Fruit fly (Drosophila melanogaster): ENCODE measurements around the gene CG34280.

The CG34280 gene

DNA sequence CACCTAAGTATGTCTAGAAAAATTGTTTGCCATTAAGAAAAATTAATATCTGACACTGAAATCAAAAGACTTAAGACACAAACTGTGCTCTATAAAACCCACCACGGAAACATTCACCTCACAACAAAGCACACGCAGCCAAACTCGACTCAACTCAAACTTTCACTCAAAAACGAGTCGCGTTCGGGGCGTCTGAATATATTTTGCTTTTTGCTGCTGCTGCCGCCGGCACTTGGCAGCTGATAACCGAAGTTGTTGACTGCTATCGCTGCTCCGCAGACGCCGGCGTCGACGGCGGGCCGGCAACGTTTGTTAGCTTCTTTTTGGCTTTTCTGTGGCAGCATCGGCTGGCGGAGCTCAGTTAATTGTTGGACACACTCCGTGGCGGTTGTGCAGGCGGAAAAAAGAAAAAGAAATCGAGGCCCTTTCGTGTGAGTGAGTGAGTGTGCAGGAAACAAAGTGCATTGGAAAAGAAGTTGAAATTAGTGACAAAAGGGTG, 21.9 kb upstream of the CG34280 start, which contains the start of gene cysu (continued):
- TF ChIP-seq Jarid2 (GFP tag; optimal IDR thresholded peaks at IDR 0.05) = peak; percentile 58
- no peak for TF ChIP-seq CG14965 (GFP tag; optimal IDR thresholded peaks at IDR 0.05; ENCODE audit: borderline replicate concordance)

DNA sequence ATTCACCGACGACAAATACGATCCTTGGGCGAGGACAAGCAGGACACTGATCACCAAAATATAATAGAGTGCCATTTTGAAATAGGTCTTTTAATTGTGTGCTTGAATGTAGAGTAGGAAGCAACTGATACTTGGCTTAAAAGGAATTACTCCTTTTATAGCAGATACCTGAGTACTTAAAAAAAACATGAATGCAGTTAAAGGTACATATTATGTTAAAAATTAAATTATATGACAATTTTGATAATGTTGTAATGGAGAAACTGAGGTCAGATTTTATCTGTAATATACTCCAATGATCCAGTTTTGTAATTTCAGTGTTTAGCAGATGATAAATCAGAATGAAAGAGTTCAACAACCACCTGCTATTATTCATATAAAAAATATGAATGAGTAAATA, 18.6 kb upstream of the CG34280 start, which contains the start of gene CG14332:
Gene CG14332 (minus strand): TSS at position 101 of the 400 bp plus-strand sequence.
- TF ChIP-seq ab (GFP tag; optimal IDR thresholded peaks at IDR 0.05) (no peak), Hey (tag; optimal IDR thresholded peaks at IDR 0.05) (no peak), MESR4 (GFP tag; optimal IDR thresholded peaks at IDR 0.05) (no peak), ase (GFP tag; IDR thresholded peaks at IDR 0.05) (no peak), CG7963 (GFP tag; IDR thresholded peaks at IDR 0.05; ENCODE audit: partially characterized antibody) (no peak), sr (GFP tag; IDR thresholded peaks at IDR 0.05) (no peak)

DNA sequence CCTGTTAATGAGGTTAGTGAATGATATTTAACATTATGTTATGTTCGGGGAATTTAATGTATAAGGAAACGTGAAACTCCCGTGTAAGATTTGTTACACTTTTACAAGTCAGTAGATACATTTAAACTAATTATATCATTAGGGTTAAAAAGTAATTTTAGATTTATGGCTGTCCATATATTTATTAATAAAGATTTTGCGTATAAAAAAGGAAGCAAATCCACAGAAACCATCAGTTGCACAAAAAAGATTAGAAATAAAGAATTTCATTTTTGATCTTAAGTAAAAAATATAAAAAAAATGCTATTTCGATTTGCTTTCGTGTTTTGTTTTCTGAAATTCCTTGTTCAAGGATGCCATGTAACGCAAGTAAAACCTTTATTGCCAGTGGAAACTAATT, 16.8 kb upstream of the CG34280 start, which contains the start of gene CG42835:
Gene CG42835 (plus strand): TSS at position 301 of the 400 bp plus-strand sequence.
- TF ChIP-seq sim (GFP tag; IDR thresholded peaks at IDR 0.05) (no peak), az2 (GFP tag; optimal IDR thresholded peaks at IDR 0.05) (no peak), zfh2 (GFP tag; optimal IDR thresholded peaks at IDR 0.05) (no peak), Lhr (GFP tag; optimal IDR thresholded peaks at IDR 0.05) (no peak), vnd (GFP tag; IDR thresholded peaks at IDR 0.05; ENCODE audit: partially characterized antibody) (no peak), seq (GFP tag; IDR thresholded peaks at IDR 0.05) (no peak), Ptx1 (GFP tag; IDR thresholded peaks at IDR 0.05) (no peak), bigmax (GFP tag; optimal IDR thresholded peaks at IDR 0.05) (no peak), disco-r (GFP tag; optimal IDR thresholded peaks at IDR 0.05) (no peak), CG9215 (GFP tag; IDR thresholded peaks at IDR 0.05) (no peak), ind (GFP tag; optimal IDR thresholded peaks at IDR 0.05) (no peak), ci (GFP tag; IDR thresholded peaks at IDR 0.05) (no peak), CG6854 (GFP tag; optimal IDR thresholded peaks at IDR 0.05) (no peak), Atf6 (GFP tag; IDR thresholded peaks at IDR 0.05) (no peak), CG10654 (GFP tag; optimal IDR thresholded peaks at IDR 0.05) (no peak), en (GFP tag; optimal IDR thresholded peaks at IDR 0.05) (no peak), zfh1 (GFP tag; IDR thresholded peaks at IDR 0.05) (no peak), sna (GFP tag; IDR thresholded peaks at IDR 0.05; ENCODE audit: partially characterized antibody) (no peak), CG2712 (tag; optimal IDR thresholded peaks at IDR 0.05) (no peak)

DNA sequence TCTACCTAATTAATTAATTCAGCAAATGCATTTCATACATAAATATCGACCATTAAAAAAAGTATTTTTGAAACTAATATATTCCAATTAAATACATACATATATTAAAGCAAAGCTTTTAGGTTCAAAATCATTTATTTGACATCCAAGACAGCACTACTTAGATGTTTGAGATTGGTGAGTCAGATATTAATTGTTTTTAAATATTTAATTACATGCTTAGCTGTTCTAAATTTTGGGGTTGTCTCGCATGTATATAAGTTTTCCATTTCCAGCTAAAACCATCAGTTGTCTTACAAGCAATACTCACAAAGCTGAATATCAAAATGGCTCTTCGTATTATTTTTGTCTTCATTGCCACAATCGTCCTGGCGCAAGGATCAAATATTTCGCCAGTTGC, 14.9 kb upstream of the CG34280 start, which contains the start of gene CG42834:
Gene CG42834 (plus strand): TSS at position 301 of the 400 bp plus-strand sequence.
- TF ChIP-seq C15 (GFP tag; IDR thresholded peaks at IDR 0.05) = no peak
- no peak for TF ChIP-seq CG14667 (GFP tag; IDR thresholded peaks at IDR 0.05)
- no peak for TF ChIP-seq onecut (GFP tag; IDR thresholded peaks at IDR 0.05)
- no peak for TF ChIP-seq CkIIα-i1 (GFP tag; IDR thresholded peaks at IDR 0.05)
- TF ChIP-seq ranshi (GFP tag; IDR thresholded peaks at IDR 0.05) = no peak
- no peak for TF ChIP-seq sim (GFP tag; IDR thresholded peaks at IDR 0.05)

DNA sequence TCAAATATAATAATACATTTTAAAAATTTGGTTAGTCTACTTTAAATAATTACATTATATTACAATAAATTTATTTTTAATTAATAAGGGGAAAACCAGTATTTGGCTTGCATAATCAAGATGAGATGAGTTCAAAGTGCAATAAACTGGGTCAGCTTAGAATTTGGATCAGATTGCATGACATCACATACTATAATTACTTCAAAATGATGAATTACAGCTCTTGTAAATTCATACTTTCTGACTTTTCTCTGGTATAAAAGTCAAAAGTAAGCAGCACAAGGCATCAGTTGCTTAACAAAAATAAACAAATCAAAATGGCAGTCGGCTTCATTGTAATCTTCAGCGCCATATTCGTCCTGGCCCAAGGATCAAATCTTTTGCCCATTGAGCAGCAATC, 13.6 kb upstream of the CG34280 start, which contains the start of gene CG33333:
Gene CG33333 (plus strand): TSS at position 301 of the 400 bp plus-strand sequence.
- no peak for TF ChIP-seq Dp (GFP tag; optimal IDR thresholded peaks at IDR 0.05)
- TF ChIP-seq NC2β (GFP tag; optimal IDR thresholded peaks at IDR 0.05) = no peak
- no peak for TF ChIP-seq CG5180 (GFP tag; optimal IDR thresholded peaks at IDR 0.05)
- TF ChIP-seq CG31441 (GFP tag; IDR thresholded peaks at IDR 0.05) = no peak
- no peak for TF ChIP-seq CG18011 (GFP tag; optimal IDR thresholded peaks at IDR 0.05)
- no peak for TF ChIP-seq Vsx1 (GFP tag; optimal IDR thresholded peaks at IDR 0.05)
